Worm (Caenorhabditis elegans) whole organism, L1 larva: Measurements from ENCODE around the gene ilcr-2.

ENCODE experiments used
- C04F5.9 ChIP-seq: sonication (generic microtip); optimal IDR thresholded peaks from 2 replicates; lab custom pipeline; 2016; ENCODE audit warnings: missing genetic modification characterization, missing compliant biosample characterization
- F16B12.6 ChIP-seq: fragments of 150-350 bp; optimal IDR thresholded peaks from 2 replicates; lab custom pipeline; 2014; ENCODE audit warnings: missing biosample characterization, missing genetic modification characterization
- alr-1 ChIP-seq: fragments of 200-800 bp; sonication (Bioruptor generic); optimal IDR thresholded peaks from 2 replicates; lab custom pipeline; 2018; ENCODE audit warnings: borderline replicate concordance, mild to moderate bottlenecking, missing genetic modification characterization, missing compliant biosample characterization
- ama-1 ChIP-seq: fragments of 150-350 bp; optimal IDR thresholded peaks from 2 replicates; lab custom pipeline; 2014
- blmp-1 ChIP-seq: fragments of 150-350 bp; optimal IDR thresholded peaks from 2 replicates; lab custom pipeline; 2014; ENCODE audit warnings: missing biosample characterization, missing genetic modification characterization
- ceh-8 ChIP-seq: fragments of 200-800 bp; sonication (Bioruptor generic); optimal IDR thresholded peaks from 2 replicates; lab custom pipeline; 2018; ENCODE audit warnings: mild to moderate bottlenecking, missing genetic modification characterization, moderate library complexity, missing compliant biosample characterization
- ceh-82 ChIP-seq, 3 experiments: fragments of 150-350 bp in 1 of 3; sonication (generic microtip) in 2 of 3; optimal IDR thresholded peaks; 2 replicates each; lab custom pipeline; 2014 to 2017; ENCODE audit warnings: missing biosample characterization in 3 of 3, missing genetic modification characterization in 3 of 3
- ceh-88 ChIP-seq: fragments of 200-800 bp; sonication (Bioruptor generic); IDR thresholded peaks from 2 replicates; pipeline ENCODE4 v1.3.6; 2022; ENCODE audit warnings: missing genetic modification characterization, missing compliant biosample characterization
- dpl-1 ChIP-seq, 3 experiments: fragments of 150-350 bp in 2 of 3; sonication (generic microtip) in 1 of 3; optimal IDR thresholded peaks; 2 replicates each; lab custom pipeline; 2014 to 2017; ENCODE audit warnings: missing biosample characterization in 3 of 3, missing genetic modification characterization in 3 of 3, missing genetic modification reagents in 3 of 3
- dsc-1 ChIP-seq: sonication (generic microtip); optimal IDR thresholded peaks from 2 replicates; lab custom pipeline; 2016; ENCODE audit warnings: mild to moderate bottlenecking, missing genetic modification characterization, missing compliant biosample characterization
- efl-1 ChIP-seq, 4 experiments: fragments of 150-350 bp; optimal IDR thresholded peaks in 3 of 4; peaks in 1 of 4; 1 replicate in 1 of 4; 2 replicates in 3 of 4; lab custom pipeline; 2014; ENCODE audit warnings: missing biosample characterization in 2 of 4, missing genetic modification characterization in 2 of 4, missing genetic modification reagents in 2 of 4
- egl-13 ChIP-seq: sonication (generic microtip); optimal IDR thresholded peaks from 2 replicates; lab custom pipeline; 2016; ENCODE audit warnings: missing genotype, missing genetic modification reagents, missing genetic modification characterization, missing compliant biosample characterization
- elt-2 ChIP-seq: sonication (generic microtip); optimal IDR thresholded peaks from 2 replicates; lab custom pipeline; 2016; ENCODE audit warnings: missing genetic modification characterization, mild to moderate bottlenecking, inconsistent platforms, missing compliant biosample characterization, missing genetic modification reagents
- fkh-8 ChIP-seq: sonication (generic microtip); optimal IDR thresholded peaks from 2 replicates; lab custom pipeline; 2016; ENCODE audit warnings: mild to moderate bottlenecking, missing genetic modification characterization, missing compliant biosample characterization
- fos-1 ChIP-seq: fragments of 150-350 bp; optimal IDR thresholded peaks from 2 replicates; lab custom pipeline; 2014; ENCODE audit warnings: missing biosample characterization, missing genetic modification characterization
- grh-1 ChIP-seq: fragments of 200-800 bp; sonication (Bioruptor generic); IDR thresholded peaks from 2 replicates; pipeline ENCODE4 v1.3.6; 2022; ENCODE audit warnings: missing genetic modification reagents, missing genetic modification characterization, missing compliant biosample characterization
- lin-14 ChIP-seq: fragments of 200-800 bp; sonication (Bioruptor generic); optimal IDR thresholded peaks from 2 replicates; lab custom pipeline; 2018; ENCODE audit warnings: mild to moderate bottlenecking, missing genetic modification characterization, moderate library complexity, missing compliant biosample characterization
- lin-15B ChIP-seq: fragments of 150-350 bp; sonication (generic microtip); optimal IDR thresholded peaks from 3 replicates; lab custom pipeline; 2014; ENCODE audit warnings: missing biosample characterization, missing genetic modification characterization
- lin-35 ChIP-seq, 2 experiments: fragments of 150-350 bp; optimal IDR thresholded peaks; 2 replicates each; lab custom pipeline; 2014; ENCODE audit warnings: missing biosample characterization in 2 of 2, missing genetic modification characterization in 2 of 2, missing genetic modification reagents in 2 of 2
- lin-39 ChIP-seq: fragments of 150-350 bp; optimal IDR thresholded peaks from 2 replicates; lab custom pipeline; 2014; ENCODE audit warnings: missing biosample characterization, missing genetic modification reagents, missing genetic modification characterization
- lir-3 ChIP-seq: sonication (generic microtip); optimal IDR thresholded peaks from 2 replicates; lab custom pipeline; 2016; ENCODE audit warnings: mild to moderate bottlenecking, missing genetic modification characterization, moderate library complexity, missing compliant biosample characterization; ENCODE audit not compliant: poor library complexity
- lsy-2 ChIP-seq, 2 experiments: fragments of 150-350 bp; optimal IDR thresholded peaks; 2 replicates each; lab custom pipeline; 2014; ENCODE audit warnings: missing biosample characterization in 2 of 2, missing genetic modification characterization in 2 of 2
- mef-2 ChIP-seq: fragments of 150-350 bp; optimal IDR thresholded peaks from 2 replicates; lab custom pipeline; 2014; ENCODE audit warnings: missing biosample characterization, missing genetic modification characterization
- mep-1 ChIP-seq: fragments of 150-350 bp; optimal IDR thresholded peaks from 2 replicates; lab custom pipeline; 2014; ENCODE audit warnings: missing biosample characterization, missing genetic modification characterization
- nhr-11 ChIP-seq: fragments of 150-350 bp; optimal IDR thresholded peaks from 2 replicates; lab custom pipeline; 2014; ENCODE audit warnings: missing biosample characterization, missing genetic modification characterization
- nhr-19 ChIP-seq: fragments of 200-800 bp; sonication (Bioruptor generic); conservative IDR thresholded peaks from 2 replicates; pipeline ENCODE4 v1.3.6; 2022; ENCODE audit warnings: missing genetic modification characterization, missing compliant biosample characterization
- nhr-237 ChIP-seq: fragments of 150-350 bp; optimal IDR thresholded peaks from 2 replicates; lab custom pipeline; 2014; ENCODE audit warnings: missing biosample characterization, missing genetic modification characterization
- nhr-76 ChIP-seq: sonication (generic microtip); optimal IDR thresholded peaks from 2 replicates; lab custom pipeline; 2017; ENCODE audit warnings: missing biosample characterization, missing genetic modification characterization
- nhr-77 ChIP-seq: fragments of 150-350 bp; optimal IDR thresholded peaks from 2 replicates; lab custom pipeline; 2014; ENCODE audit warnings: missing biosample characterization, missing genetic modification characterization
- nhr-84 ChIP-seq: sonication (generic microtip); optimal IDR thresholded peaks from 2 replicates; lab custom pipeline; 2017; ENCODE audit warnings: missing biosample characterization, missing genetic modification characterization
- nhr-85 ChIP-seq: sonication (generic microtip); peaks from one replicate; lab custom pipeline; 2016; ENCODE audit warnings: missing genetic modification characterization, inconsistent platforms, missing compliant biosample characterization
- pag-3 ChIP-seq: sonication (generic microtip); optimal IDR thresholded peaks from 2 replicates; lab custom pipeline; 2017; ENCODE audit warnings: missing genetic modification characterization, mild to moderate bottlenecking, missing compliant biosample characterization, antibody characterized with exemption, borderline replicate concordance; ENCODE audit not compliant: insufficient read depth
- rnt-1 ChIP-seq: sonication (generic microtip); optimal IDR thresholded peaks from 2 replicates; lab custom pipeline; 2016; ENCODE audit warnings: mild to moderate bottlenecking, missing genetic modification characterization, moderate library complexity, missing compliant biosample characterization
- skn-1 ChIP-seq: fragments of 150-350 bp; optimal IDR thresholded peaks from 2 replicates; lab custom pipeline; 2014; ENCODE audit warnings: missing biosample characterization, missing genetic modification characterization
- snu-23 ChIP-seq: sonication (generic microtip); optimal IDR thresholded peaks from 2 replicates; lab custom pipeline; 2016; ENCODE audit warnings: missing genetic modification characterization, missing compliant biosample characterization
- sptf-1 ChIP-seq: fragments of 150-350 bp; optimal IDR thresholded peaks from 2 replicates; lab custom pipeline; 2014; ENCODE audit warnings: missing biosample characterization, missing genetic modification characterization
- vab-15 ChIP-seq: sonication (generic microtip); optimal IDR thresholded peaks from 2 replicates; lab custom pipeline; 2017; ENCODE audit warnings: missing genotype, mild to moderate bottlenecking, missing genetic modification characterization, missing compliant biosample characterization
- ztf-4 ChIP-seq: fragments of 150-350 bp; optimal IDR thresholded peaks from 2 replicates; lab custom pipeline; 2014; ENCODE audit warnings: missing biosample characterization, missing genetic modification characterization

The ilcr-2 gene

ce11 chrII:5500986-5501657 lies 26.1 kb downstream of the ilcr-2 start, which contains the start of gene F12A10.8:
Gene F12A10.8 (minus strand): TSS chrII:5501064.
- TF ChIP-seq rnt-1 (tag; lab: Kevin White, UChicago) (peak; percentile 21), lsy-2 (tag; optimal IDR thresholded peaks at IDR 0.05; lab: Kevin White, UChicago) (peak in 1 of 2 experiments; percentile 68), dpl-1 (GFP tag; optimal IDR thresholded peaks at IDR 0.05; lab: Kevin White, UChicago) (peak; percentile 67 to 87 (median 79)), skn-1 (tag; lab: Kevin White, UChicago) (peak; percentile 17), snu-23 (GFP tag; lab: Kevin White, UChicago) (peak; percentile 24), ceh-8 (GFP tag; lab: Kevin White, UChicago) (no peak), blmp-1 (peak; percentile 55), alr-1 (no peak), efl-1 (optimal IDR thresholded peaks at IDR 0.05; lab: Kevin White, UChicago) (peak; percentile 57 to 83), efl-1 (GFP tag; optimal IDR thresholded peaks at IDR 0.05 in 1 of 2; lab: Kevin White, UChicago) (peak; percentile 85 to 98), ceh-88 (GFP tag; lab: Robert Waterston, UW) (no peak), C04F5.9 (tag; lab: Kevin White, UChicago) (no peak), lin-35 (GFP tag; optimal IDR thresholded peaks at IDR 0.05; lab: Kevin White, UChicago) (peak; percentile 75 to 92), ceh-82 (tag; optimal IDR thresholded peaks at IDR 0.05; lab: Kevin White, UChicago) (peak in 1 of 3 experiments; percentile 32), fkh-8 (no peak), nhr-85 (tag; lab: Kevin White, UChicago) (peak; percentile 33), mef-2 (tag; lab: Kevin White, UChicago) (no peak), mep-1 (tag; lab: Kevin White, UChicago) (peak; percentile 46), ztf-4 (tag; lab: Kevin White, UChicago) (no peak), dsc-1 (tag; lab: Kevin White, UChicago) (no peak), grh-1 (no peak), lin-39 (tag; lab: Kevin White, UChicago) (no peak), F16B12.6 (tag; lab: Kevin White, UChicago) (peak; percentile 30), ama-1 (lab: Kevin White, UChicago) (no peak), lin-15B (tag; lab: Kevin White, UChicago) (peak; percentile 67), lin-14 (peak; percentile 29)
- TF ChIP-seq, all 84 proteins: peak for 14

DNA sequence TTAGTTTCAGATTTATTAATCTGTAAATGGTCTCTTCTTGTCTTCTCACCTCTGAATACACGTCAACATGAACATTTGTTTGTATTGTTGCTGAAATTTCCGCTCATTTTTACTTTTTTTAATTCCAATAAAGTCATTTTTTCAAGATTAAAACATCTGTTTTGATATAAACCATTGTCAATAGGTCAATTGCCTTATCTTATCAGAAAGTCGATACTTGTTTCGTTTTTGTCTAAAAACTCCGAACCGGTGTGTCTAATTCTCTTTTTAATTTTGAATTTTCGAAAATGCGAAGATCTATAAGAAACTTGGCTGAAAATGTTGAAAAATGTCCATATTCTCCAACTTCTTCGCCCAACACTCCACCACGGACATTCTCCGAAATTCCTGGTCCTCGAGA lies 28.7 kb downstream of the ilcr-2 start, which contains the start of gene cyp-44A1:
Gene cyp-44A1, plus strand, starts transcription at position 285 of the 400 bp plus-strand sequence.
- TF ChIP-seq nhr-11 (no peak), elt-2 (tag; lab: Kevin White, UChicago) (peak; percentile 40)

DNA sequence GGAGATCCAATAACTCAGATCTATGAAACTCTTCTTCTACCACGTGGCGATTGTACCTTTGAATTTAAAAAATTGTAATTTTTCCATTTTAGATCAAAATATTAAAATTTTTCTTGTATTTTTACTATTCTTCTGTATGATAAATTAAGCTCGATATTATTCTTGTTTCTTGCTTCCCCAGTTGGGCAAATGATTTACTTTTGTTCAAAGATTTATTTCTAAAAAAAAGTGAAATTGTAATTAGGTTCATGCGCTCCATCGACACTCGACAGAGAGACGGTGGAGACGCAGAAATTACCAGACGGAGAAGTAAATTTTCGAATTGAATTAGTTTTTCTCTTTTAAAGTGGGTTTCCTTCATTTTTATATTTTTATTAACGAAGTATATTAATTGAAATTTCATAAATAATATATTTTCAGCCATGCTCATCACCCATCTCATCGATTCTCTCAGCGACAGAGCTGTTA lies 30.8 kb downstream of the ilcr-2 start, which contains the start of gene npp-24:
Gene npp-24, plus strand, starts transcription at position 51 of the 468 bp plus-strand sequence.
- TF ChIP-seq vab-15 (tag; lab: Kevin White, UChicago) (no peak), lsy-2 (tag; optimal IDR thresholded peaks at IDR 0.05; lab: Kevin White, UChicago) (peak in 1 of 2 experiments; percentile 33), egl-13 (tag; lab: Kevin White, UChicago) (no peak), dpl-1 (GFP tag; optimal IDR thresholded peaks at IDR 0.05; lab: Kevin White, UChicago) (peak in 1 of 3 experiments; percentile 45), nhr-19 (GFP tag; lab: Robert Waterston, UW) (no peak), lin-35 (GFP tag; optimal IDR thresholded peaks at IDR 0.05; lab: Kevin White, UChicago) (peak in 1 of 2 experiments; percentile 24), efl-1 (optimal IDR thresholded peaks at IDR 0.05; lab: Kevin White, UChicago) (peak; percentile 20 to 23), efl-1 (GFP tag; optimal IDR thresholded peaks at IDR 0.05 in 1 of 2; lab: Kevin White, UChicago) (peak in 1 of 2 experiments; percentile 17), blmp-1 (peak; percentile 95), lin-15B (tag; lab: Kevin White, UChicago) (peak; percentile 28)

ce11 chrII:5511417-5512353 lies 36.6 kb downstream of the ilcr-2 start:
- TF ChIP-seq lin-35 (GFP tag; optimal IDR thresholded peaks at IDR 0.05; lab: Kevin White, UChicago) (peak in 1 of 2 experiments; percentile 24), nhr-76 (tag; lab: Kevin White, UChicago) (no peak), ceh-82 (tag; optimal IDR thresholded peaks at IDR 0.05; lab: Kevin White, UChicago) (peak in 1 of 3 experiments; percentile 5), dsc-1 (tag; lab: Kevin White, UChicago) (peak; percentile 55), fkh-8 (peak; percentile 39), efl-1 (optimal IDR thresholded peaks at IDR 0.05; lab: Kevin White, UChicago) (peak; percentile 37 to 40), efl-1 (GFP tag; optimal IDR thresholded peaks at IDR 0.05 in 1 of 2; lab: Kevin White, UChicago) (peak; percentile 32 to 82), nhr-237 (no peak), ceh-8 (GFP tag; lab: Kevin White, UChicago) (no peak), lir-3 (tag; lab: Kevin White, UChicago) (peak; percentile 54), mef-2 (tag; lab: Kevin White, UChicago) (no peak), pag-3 (tag; lab: Kevin White, UChicago) (no peak), nhr-19 (GFP tag; lab: Robert Waterston, UW) (no peak; the same call in 1 of the 2 replicates), nhr-77 (tag; lab: Kevin White, UChicago) (no peak), rnt-1 (tag; lab: Kevin White, UChicago) (peak; percentile 59), nhr-84 (tag; lab: Kevin White, UChicago) (no peak), snu-23 (GFP tag; lab: Kevin White, UChicago) (peak; percentile 17), fos-1 (no peak), blmp-1 (no peak), lin-39 (tag; lab: Kevin White, UChicago) (no peak), sptf-1 (tag; lab: Kevin White, UChicago) (no peak)
